Worm (Caenorhabditis elegans): ENCODE data around the gene T01H3.3.

ce11 chrII:7901990-7902389, 28.3 kb upstream of the T01H3.3 start:
- TF ChIP-seq nhr-76 (tag; optimal IDR thresholded peaks at IDR 0.05) (no peak), zag-1 (tag; optimal IDR thresholded peaks at IDR 0.05) (no peak), aha-1 (tag; optimal IDR thresholded peaks at IDR 0.05) (no peak), aly-2 (tag; optimal IDR thresholded peaks at IDR 0.05) (no peak), C34B4.2 (tag; optimal IDR thresholded peaks at IDR 0.05) (no peak), snpc-4 (tag; optimal IDR thresholded peaks at IDR 0.05) (no peak), fkh-10 (GFP tag; optimal IDR thresholded peaks at IDR 0.05) (no peak)

Data from whole organism, L1 larva.